Worm (Caenorhabditis elegans) whole organism, mixed stage, embryonic: ENCODE data around the gene madf-3.

Source experiments
- bed-3 ChIP-seq: fragments of 200-800 bp; sonication (Bioruptor generic); optimal IDR thresholded peaks from 3 replicates; lab custom pipeline; 2018; ENCODE audit warnings: mild to moderate bottlenecking, missing genetic modification characterization, moderate library complexity, missing compliant biosample characterization
- ceh-83 ChIP-seq: fragments of 200-800 bp; sonication (Bioruptor generic); optimal IDR thresholded peaks from 2 replicates; lab custom pipeline; 2018; ENCODE audit warnings: mild to moderate bottlenecking, missing genetic modification characterization, missing compliant biosample characterization
- drap-1 ChIP-seq: fragments of 200-800 bp; sonication (Bioruptor generic); optimal IDR thresholded peaks from 3 replicates; lab custom pipeline; 2018; ENCODE audit warnings: mild to moderate bottlenecking, missing genetic modification characterization, missing compliant biosample characterization
- elt-1 ChIP-seq: sonication (generic microtip); optimal IDR thresholded peaks from 2 replicates; lab custom pipeline; 2017; ENCODE audit warnings: missing genetic modification characterization, mild to moderate bottlenecking, missing compliant biosample characterization, antibody characterized with exemption, moderate library complexity, borderline replicate concordance; ENCODE audit not compliant: insufficient read depth
- mep-1 ChIP-seq: fragments of 150-350 bp; optimal IDR thresholded peaks from 2 replicates; lab custom pipeline; 2017; ENCODE audit warnings: missing biosample characterization, missing genetic modification reagents, missing genetic modification characterization, inconsistent platforms
- nhr-12 ChIP-seq: fragments of 150-350 bp; optimal IDR thresholded peaks from 2 replicates; lab custom pipeline; 2014; ENCODE audit warnings: missing biosample characterization, missing genetic modification characterization
- nhr-237 ChIP-seq: fragments of 150-350 bp; optimal IDR thresholded peaks from 2 replicates; lab custom pipeline; 2014; ENCODE audit warnings: missing biosample characterization, missing genetic modification characterization
- snpc-4 ChIP-seq: fragments of 150-350 bp; optimal IDR thresholded peaks from 2 replicates; lab custom pipeline; 2014; ENCODE audit warnings: missing biosample characterization, missing genetic modification characterization
- unc-39 ChIP-seq: fragments of 150-350 bp; optimal IDR thresholded peaks from 2 replicates; lab custom pipeline; 2014; ENCODE audit warnings: missing biosample characterization, missing genetic modification characterization
- unc-62 ChIP-seq: fragments of 150-350 bp; optimal IDR thresholded peaks from 2 replicates; lab custom pipeline; 2014; ENCODE audit warnings: missing biosample characterization, missing genetic modification reagents, missing genetic modification characterization
- ztf-11 ChIP-seq: fragments of 150-350 bp; optimal IDR thresholded peaks from 2 replicates; lab custom pipeline; 2014; ENCODE audit warnings: missing biosample characterization, missing genetic modification characterization

DNA sequence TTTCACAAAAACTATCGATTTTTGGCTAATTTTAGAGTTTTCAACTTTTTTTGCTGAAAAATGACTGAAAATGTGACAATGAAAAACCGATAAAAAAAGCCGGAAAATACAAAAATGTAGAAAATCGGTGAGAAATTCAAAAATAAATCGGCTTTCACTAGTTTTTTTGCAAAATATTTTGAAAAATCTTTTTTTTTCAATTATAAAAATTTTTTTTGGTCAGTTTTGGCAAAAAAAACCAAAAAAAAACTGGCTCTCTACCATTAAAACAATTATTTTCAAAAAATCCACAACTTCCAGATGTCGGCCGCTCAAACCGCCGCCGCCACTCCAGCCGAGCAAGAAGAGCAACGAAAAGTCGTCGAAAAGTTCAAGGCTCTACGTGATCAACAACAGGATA lies 8.1 kb upstream of the madf-3 start, which contains the start of gene pfd-2:
- TF ChIP-seq nhr-237 (tag; lab: Kevin White, UChicago): no peak
- no peak for TF ChIP-seq elt-1
- no peak for TF ChIP-seq ztf-11 (tag; lab: Kevin White, UChicago)
- TF ChIP-seq unc-39 (tag; lab: Kevin White, UChicago): no peak
- TF ChIP-seq nhr-12 (tag; lab: Kevin White, UChicago): no peak
- no peak for TF ChIP-seq snpc-4 (tag; lab: Kevin White, UChicago)
- TF ChIP-seq mep-1 (tag; lab: Kevin White, UChicago): no peak
- TF ChIP-seq unc-62 (GFP tag; lab: Kevin White, UChicago): no peak
- TF ChIP-seq drap-1 (GFP tag; lab: Kevin White, UChicago): no peak
- no peak for TF ChIP-seq ceh-83 (GFP tag; lab: Kevin White, UChicago)
- TF ChIP-seq bed-3 (GFP tag; lab: Kevin White, UChicago): no peak
